Worm (Caenorhabditis elegans) whole organism, young adult: ENCODE measurements around the gene svh-2.

Experiments used
- B0336.3 ChIP-seq: fragments of 200-800 bp; sonication (Bioruptor generic); IDR thresholded peaks from 2 replicates; pipeline ENCODE4 v1.3.6; 2022; ENCODE audit warnings: missing genetic modification characterization, missing compliant biosample characterization
- Y95B8A.8 ChIP-seq: fragments of 200-800 bp; sonication (Bioruptor generic); IDR thresholded peaks from 2 replicates; pipeline ENCODE4 v1.3.6; 2022; ENCODE audit warnings: missing genetic modification reagents, missing genetic modification characterization, missing compliant biosample characterization
- athp-1 ChIP-seq: sonication (generic microtip); optimal IDR thresholded peaks from 2 replicates; lab custom pipeline; 2017; ENCODE audit warnings: mild to moderate bottlenecking, missing genetic modification characterization, missing compliant biosample characterization
- hmg-20 ChIP-seq: fragments of 200-800 bp; sonication (Bioruptor generic); IDR thresholded peaks from 2 replicates; pipeline ENCODE4 v1.3.6; 2022; ENCODE audit warnings: missing genetic modification reagents, missing genetic modification characterization, missing compliant biosample characterization
- sea-2 ChIP-seq: fragments of 200-800 bp; sonication (Bioruptor generic); IDR thresholded peaks from 2 replicates; pipeline ENCODE4 v1.3.6; 2022; ENCODE audit warnings: missing genetic modification characterization, missing compliant biosample characterization
- snpc-4 ChIP-seq, 5 experiments: fragments of 150-350 bp in 1 of 5; sonication (generic microtip) in 4 of 5; optimal IDR thresholded peaks; 2 replicates each; lab custom pipeline; 2014 to 2018; ENCODE audit warnings: missing genetic modification characterization in 5 of 5, missing biosample characterization in 3 of 5, antibody characterized with exemption in 2 of 5, mild to moderate bottlenecking in 2 of 5, missing compliant biosample characterization in 2 of 5, missing genotype in 2 of 5, moderate library complexity in 2 of 5, missing genetic modification reagents in 1 of 5
- ztf-26 ChIP-seq: sonication (generic microtip); optimal IDR thresholded peaks from 2 replicates; lab custom pipeline; 2017; ENCODE audit warnings: missing genetic modification characterization, missing compliant biosample characterization

DNA sequence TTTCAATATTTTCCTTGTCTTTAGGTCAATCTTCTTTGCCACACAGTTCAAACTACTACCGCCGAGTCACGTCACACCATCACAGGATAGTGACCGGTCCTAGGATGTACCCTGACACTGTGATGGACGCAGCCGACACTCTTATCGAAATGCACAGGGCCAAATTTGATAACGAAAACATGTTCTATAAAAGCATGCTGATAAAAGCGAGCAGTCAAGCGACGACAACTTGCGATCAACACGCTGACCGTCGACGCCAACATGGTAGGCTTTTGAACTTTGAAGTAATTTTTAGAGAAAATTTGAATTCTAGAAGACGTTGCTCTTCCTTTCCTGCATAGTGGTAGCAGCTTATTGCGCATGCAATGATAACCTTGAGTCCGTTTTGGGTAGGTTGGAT, 53.9 kb downstream of the svh-2 start, which contains the start of gene cpr-6:
- TF ChIP-seq ztf-26 (tag; lab: Kevin White, UChicago) = no peak
- TF ChIP-seq B0336.3 = no peak
- TF ChIP-seq snpc-4 (GFP tag; optimal IDR thresholded peaks at IDR 0.05; lab: Kevin White, UChicago) = no peak
- peak in 2 of 4 experiments; percentile 1 to 71 for TF ChIP-seq snpc-4 (tag; optimal IDR thresholded peaks at IDR 0.05; lab: Kevin White, UChicago)
- TF ChIP-seq athp-1 (tag; lab: Kevin White, UChicago) = no peak
- TF ChIP-seq sea-2 (GFP tag; lab: Robert Waterston, UW) = no peak
- TF ChIP-seq hmg-20 (GFP tag; lab: Robert Waterston, UW) = no peak
- TF ChIP-seq Y95B8A.8 = no peak
